Fruit fly (Drosophila melanogaster) whole organism, prepupa: ENCODE results near the gene CG11454.
A peak's percentile ranks its signal among the peaks of the same experiment; 100 is the strongest.

Experiments used
- Blimp-1 ChIP-seq: fragments of 200-800 bp; sonication (Bioruptor generic); optimal IDR thresholded peaks from 3 replicates; lab custom pipeline; 2017; ENCODE audit warnings: missing biosample characterization, missing genetic modification characterization, mild to moderate bottlenecking, moderate library complexity, missing genetic modification reagents
- CG11294 ChIP-seq: fragments of 200-800 bp; sonication (Bioruptor generic); IDR thresholded peaks from 2 replicates; pipeline ENCODE4 v1.3.6; 2022; ENCODE audit warnings: missing biosample characterization, missing genetic modification characterization
- CG1621 ChIP-seq: fragments of 200-800 bp; sonication (Bioruptor generic); optimal IDR thresholded peaks from 3 replicates; lab custom pipeline; 2018; ENCODE audit warnings: missing biosample characterization, mild to moderate bottlenecking, missing genetic modification characterization
- CG16779 ChIP-seq: fragments of 200-800 bp; sonication (Bioruptor generic); optimal IDR thresholded peaks from 3 replicates; lab custom pipeline; 2017; ENCODE audit warnings: missing biosample characterization, mild to moderate bottlenecking, missing genetic modification characterization
- CG32006 ChIP-seq: fragments of 200-800 bp; sonication (Bioruptor generic); optimal IDR thresholded peaks from 3 replicates; lab custom pipeline; 2017; ENCODE audit warnings: missing biosample characterization, mild to moderate bottlenecking, missing genetic modification characterization
- CG3919 ChIP-seq: fragments of 200-800 bp; sonication (Bioruptor generic); optimal IDR thresholded peaks from 3 replicates; lab custom pipeline; 2016; ENCODE audit warnings: missing biosample characterization, missing genetic modification characterization
- CG6163 ChIP-seq: fragments of 200-800 bp; sonication (Bioruptor generic); IDR thresholded peaks from 3 replicates; pipeline ENCODE4 v1.3.6; 2022; ENCODE audit warnings: missing biosample characterization, missing genetic modification characterization
- CG6276 ChIP-seq: fragments of 200-800 bp; sonication (Bioruptor generic); optimal IDR thresholded peaks from 2 replicates; lab custom pipeline; 2017; ENCODE audit warnings: missing biosample characterization, mild to moderate bottlenecking, missing genetic modification characterization
- CG6792 ChIP-seq: fragments of 200-800 bp; sonication (Bioruptor generic); optimal IDR thresholded peaks from 3 replicates; lab custom pipeline; 2016; ENCODE audit warnings: missing biosample characterization, missing genetic modification characterization
- CG6808 ChIP-seq: fragments of 200-800 bp; sonication (Bioruptor generic); optimal IDR thresholded peaks from 3 replicates; lab custom pipeline; 2017; ENCODE audit warnings: missing biosample characterization, missing genetic modification characterization, mild to moderate bottlenecking, moderate library complexity, missing genetic modification reagents
- CG6854 ChIP-seq: fragments of 200-800 bp; sonication (Bioruptor generic); optimal IDR thresholded peaks from 2 replicates; lab custom pipeline; 2017; ENCODE audit warnings: missing biosample characterization, mild to moderate bottlenecking, missing genetic modification characterization
- CG7368 ChIP-seq: fragments of 200-800 bp; sonication (Bioruptor generic); optimal IDR thresholded peaks from 3 replicates; lab custom pipeline; 2016; ENCODE audit warnings: missing biosample characterization, missing genetic modification characterization
- CG8119 ChIP-seq: fragments of 200-800 bp; sonication (Bioruptor generic); IDR thresholded peaks from 3 replicates; pipeline ENCODE4 v1.3.6; 2022; ENCODE audit warnings: missing biosample characterization, missing genetic modification characterization
- CG8319 ChIP-seq: fragments of 200-800 bp; sonication (Bioruptor generic); optimal IDR thresholded peaks from 3 replicates; lab custom pipeline; 2016; ENCODE audit warnings: missing biosample characterization, missing genetic modification characterization
- CG8632 ChIP-seq: fragments of 200-800 bp; sonication (Bioruptor generic); optimal IDR thresholded peaks from 3 replicates; lab custom pipeline; 2016; ENCODE audit warnings: missing biosample characterization, missing genetic modification characterization
- CG9139 ChIP-seq: fragments of 200-800 bp; sonication (Bioruptor generic); optimal IDR thresholded peaks from 3 replicates; lab custom pipeline; 2017; ENCODE audit warnings: missing biosample characterization, mild to moderate bottlenecking, missing genetic modification characterization
- Eip75B ChIP-seq: fragments of 200-800 bp; sonication (Bioruptor generic); optimal IDR thresholded peaks from 3 replicates; lab custom pipeline; 2016; ENCODE audit warnings: missing biosample characterization, missing genetic modification characterization
- Eip78C ChIP-seq: fragments of 200-800 bp; sonication (Bioruptor generic); peaks from one replicate; lab custom pipeline; 2016; ENCODE audit warnings: missing biosample characterization, missing genetic modification characterization
- Gug ChIP-seq: fragments of 200-800 bp; sonication (Bioruptor generic); IDR thresholded peaks from 2 replicates; pipeline ENCODE4 v1.3.6; 2022; ENCODE audit warnings: missing biosample characterization, missing genetic modification characterization
- Hr38 ChIP-seq: sonication (Bioruptor generic); optimal IDR thresholded peaks from 2 replicates; lab custom pipeline; 2016; ENCODE audit warnings: missing biosample characterization, missing genetic modification characterization
- Lpt ChIP-seq: fragments of 200-800 bp; sonication (Bioruptor generic); optimal IDR thresholded peaks from 3 replicates; lab custom pipeline; 2016; ENCODE audit warnings: missing biosample characterization, missing genetic modification characterization
- Met ChIP-seq: fragments of 200-800 bp; sonication (Bioruptor generic); optimal IDR thresholded peaks from 3 replicates; lab custom pipeline; 2016; ENCODE audit warnings: missing biosample characterization, missing genetic modification characterization
- OdsH ChIP-seq: fragments of 200-800 bp; sonication (Bioruptor generic); optimal IDR thresholded peaks from 3 replicates; lab custom pipeline; 2016; ENCODE audit warnings: missing biosample characterization, missing genetic modification characterization
- Sox102F ChIP-seq: fragments of 200-800 bp; sonication (Bioruptor generic); optimal IDR thresholded peaks from 2 replicates; lab custom pipeline; 2016; ENCODE audit warnings: missing biosample characterization, mild to moderate bottlenecking, missing genetic modification characterization
- Sox14 ChIP-seq: fragments of 200-800 bp; sonication (Bioruptor generic); optimal IDR thresholded peaks from 3 replicates; lab custom pipeline; 2016; ENCODE audit warnings: missing biosample characterization, missing genetic modification characterization
- Sox15 ChIP-seq: fragments of 200-800 bp; sonication (Bioruptor generic); optimal IDR thresholded peaks from 3 replicates; lab custom pipeline; 2016; ENCODE audit warnings: missing biosample characterization, missing genetic modification characterization
- achi ChIP-seq: fragments of 200-800 bp; sonication (Bioruptor generic); optimal IDR thresholded peaks from 3 replicates; lab custom pipeline; 2016; ENCODE audit warnings: missing biosample characterization, missing genetic modification characterization
- cyc ChIP-seq: fragments of 200-800 bp; sonication (Bioruptor generic); optimal IDR thresholded peaks from 3 replicates; lab custom pipeline; 2016; ENCODE audit warnings: missing biosample characterization, missing genetic modification characterization
- dac ChIP-seq: fragments of 200-800 bp; sonication (Bioruptor generic); optimal IDR thresholded peaks from 2 replicates; lab custom pipeline; 2017; ENCODE audit warnings: missing biosample characterization, mild to moderate bottlenecking, missing genetic modification characterization
- dsx ChIP-seq: fragments of 200-800 bp; optimal IDR thresholded peaks from 3 replicates; lab custom pipeline; 2019; ENCODE audit warnings: missing biosample characterization, mild to moderate bottlenecking, missing genetic modification characterization, moderate library complexity; ENCODE audit not compliant: poor library complexity, severe bottlenecking
- eg ChIP-seq: fragments of 200-800 bp; sonication (Bioruptor generic); IDR thresholded peaks from 3 replicates; pipeline ENCODE4 v1.3.6; 2022; ENCODE audit warnings: missing biosample characterization, missing genetic modification characterization
- fd59A ChIP-seq: fragments of 200-800 bp; sonication (Bioruptor generic); optimal IDR thresholded peaks from 2 replicates; lab custom pipeline; 2017; ENCODE audit warnings: missing biosample characterization, mild to moderate bottlenecking, missing genetic modification characterization, missing genetic modification reagents
- fd85E ChIP-seq: fragments of 200-800 bp; sonication (Bioruptor generic); optimal IDR thresholded peaks from 3 replicates; lab custom pipeline; 2016; ENCODE audit warnings: missing biosample characterization, missing genetic modification characterization
- fkh ChIP-seq: fragments of 200-800 bp; sonication (Bioruptor generic); optimal IDR thresholded peaks from 3 replicates; lab custom pipeline; 2017; ENCODE audit warnings: missing biosample characterization, mild to moderate bottlenecking, missing genetic modification characterization, moderate library complexity
- lz ChIP-seq: fragments of 200-800 bp; sonication (Bioruptor generic); optimal IDR thresholded peaks from 3 replicates; lab custom pipeline; 2016; ENCODE audit warnings: missing biosample characterization, missing genetic modification characterization
- pdm3 ChIP-seq: fragments of 200-800 bp; sonication (Bioruptor generic); optimal IDR thresholded peaks from 3 replicates; lab custom pipeline; 2016; ENCODE audit warnings: missing biosample characterization, missing genetic modification characterization
- spab ChIP-seq: fragments of 200-800 bp; sonication (Bioruptor generic); optimal IDR thresholded peaks from 2 replicates; lab custom pipeline; 2017; ENCODE audit warnings: missing biosample characterization, mild to moderate bottlenecking, missing genetic modification characterization, missing genetic modification reagents
- ss ChIP-seq, 2 experiments: fragments of 200-800 bp; sonication (Bioruptor generic); optimal IDR thresholded peaks; 2 replicates in 1 of 2; 3 replicates in 1 of 2; lab custom pipeline; 2017 to 2018; ENCODE audit warnings: mild to moderate bottlenecking in 2 of 2, missing biosample characterization in 2 of 2, missing genetic modification characterization in 2 of 2, moderate library complexity in 1 of 2
- svp ChIP-seq: fragments of 200-800 bp; sonication (Bioruptor generic); peaks from one replicate; lab custom pipeline; 2016; ENCODE audit warnings: missing biosample characterization, missing genetic modification characterization
- topi ChIP-seq: fragments of 200-800 bp; sonication (Bioruptor generic); optimal IDR thresholded peaks from 3 replicates; lab custom pipeline; 2016; ENCODE audit warnings: missing biosample characterization, missing genetic modification characterization
- vri ChIP-seq: fragments of 200-800 bp; sonication (Bioruptor generic); optimal IDR thresholded peaks from 3 replicates; lab custom pipeline; 2016; ENCODE audit warnings: missing biosample characterization, mild to moderate bottlenecking, missing genetic modification characterization

Gene CG11454

DNA sequence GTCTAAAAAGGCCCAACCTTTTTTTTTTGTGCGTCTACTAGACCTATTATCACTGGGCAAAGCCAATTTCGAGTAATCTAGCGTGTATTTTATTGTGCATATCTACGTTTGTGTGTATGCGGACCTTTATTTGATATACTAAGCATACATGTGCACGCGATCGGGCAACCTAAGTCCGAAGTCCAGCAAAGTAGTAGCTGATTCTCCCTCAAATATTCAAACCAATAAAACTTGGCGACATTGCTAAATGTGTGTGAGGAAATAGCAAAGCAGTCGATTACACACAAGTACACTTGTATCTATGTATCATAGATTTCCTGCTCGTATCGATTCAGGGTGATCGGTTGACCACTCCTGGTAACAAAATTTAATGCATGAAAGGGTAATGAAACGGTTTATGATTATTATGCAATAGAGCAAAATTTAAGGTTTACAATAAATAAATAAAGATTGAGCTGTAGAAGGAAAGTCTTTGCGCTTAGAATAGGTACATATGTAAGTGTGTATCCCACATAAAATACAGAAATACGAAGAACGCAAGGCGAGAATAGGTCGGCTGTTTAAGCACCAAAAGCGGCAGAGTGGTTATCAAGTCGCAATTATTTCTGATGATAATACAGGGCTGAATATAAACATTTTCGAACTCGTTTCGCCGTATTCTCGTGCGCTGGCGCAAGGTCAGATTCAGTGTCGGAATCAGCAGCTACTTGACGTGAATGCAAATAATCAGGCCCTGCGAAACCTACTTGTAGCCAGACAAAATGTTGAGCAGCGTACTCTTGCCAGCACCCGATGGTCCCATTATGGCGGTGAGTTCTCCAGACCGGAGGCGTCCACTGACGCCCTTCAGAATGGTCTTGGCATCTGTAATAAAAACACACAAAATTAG, 17.5 kb upstream of the CG11454 start:
- TF ChIP-seq Sox14, result no peak
- TF ChIP-seq Eip78C, result peak; percentile 60
- no peak for TF ChIP-seq dac (GFP tag; lab: Kevin White, UChicago)
- TF ChIP-seq fkh (GFP tag; lab: Kevin White, UChicago), result peak; percentile 7
- TF ChIP-seq OdsH, result no peak
- TF ChIP-seq vri, result peak; percentile 20
- peak; percentile 91 for TF ChIP-seq svp (GFP tag; lab: Kevin White, UChicago)
- no peak for TF ChIP-seq CG7368 (GFP tag; lab: Kevin White, UChicago)
- peak; percentile 41 for TF ChIP-seq CG6276 (GFP tag; lab: Kevin White, UChicago)
- TF ChIP-seq topi (GFP tag; lab: Kevin White, UChicago), result no peak
- no peak for TF ChIP-seq CG6854 (GFP tag; lab: Kevin White, UChicago)
- no peak for TF ChIP-seq CG9139
- TF ChIP-seq CG8319 (GFP tag; lab: Kevin White, UChicago), result no peak
- no peak for TF ChIP-seq CG16779 (tag; lab: Kevin White, UChicago)
- TF ChIP-seq CG6163 (GFP tag; lab: Robert Waterston, UW), result no peak
- no peak for TF ChIP-seq achi (GFP tag; lab: Kevin White, UChicago)
- TF ChIP-seq, all 60 proteins: peak for 5

DNA sequence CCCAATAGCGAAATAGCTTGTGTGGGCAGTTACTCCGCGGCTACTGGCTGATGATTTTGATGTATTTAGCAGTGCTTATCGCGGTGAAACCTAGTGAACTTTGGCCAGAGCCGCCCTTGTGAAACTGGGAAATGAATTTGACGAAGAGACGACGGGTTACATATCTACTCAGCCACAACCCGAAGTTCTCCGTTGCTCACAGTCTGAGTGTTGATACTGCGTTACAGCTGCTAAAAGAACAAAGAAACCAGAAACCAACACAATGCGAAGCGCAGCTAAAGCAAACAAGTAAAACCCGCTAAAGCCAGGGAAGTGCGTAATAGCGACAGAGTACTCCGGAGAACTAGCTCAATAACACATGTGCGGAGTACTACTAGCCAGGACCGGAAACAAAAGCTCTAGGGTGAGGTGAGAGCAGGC, 14.8 kb upstream of the CG11454 start:
- TF ChIP-seq CG1621 (tag; lab: Kevin White, UChicago), result peak; percentile 89
- no peak for TF ChIP-seq CG3919 (GFP tag; lab: Kevin White, UChicago)
- peak; percentile 5 for TF ChIP-seq spab (GFP tag; lab: Kevin White, UChicago)
- TF ChIP-seq CG6808, result peak; percentile 35
- TF ChIP-seq svp (GFP tag; lab: Kevin White, UChicago), result peak; percentile 16
- 0 out of 3 replicates have a peak, but pooled peaks have one; percentile 14 for TF ChIP-seq CG8119 (GFP tag; lab: Robert Waterston, UW)
- TF ChIP-seq CG9139, result peak; percentile 37
- TF ChIP-seq eg (GFP tag; lab: Robert Waterston, UW), result peak; percentile 18; the same call in 1 of the 3 replicates
- peak; percentile 85 for TF ChIP-seq Sox14
- TF ChIP-seq Eip78C, result peak; percentile 76
- no peak for TF ChIP-seq CG8319 (GFP tag; lab: Kevin White, UChicago)
- TF ChIP-seq fkh (GFP tag; lab: Kevin White, UChicago), result peak; percentile 72
- no peak for TF ChIP-seq CG8632
- TF ChIP-seq pdm3 (GFP tag; lab: Kevin White, UChicago), result no peak
- TF ChIP-seq ss (GFP tag; optimal IDR thresholded peaks at IDR 0.05; lab: Kevin White, UChicago), result peak in 1 of 2 experiments; percentile 62

DNA sequence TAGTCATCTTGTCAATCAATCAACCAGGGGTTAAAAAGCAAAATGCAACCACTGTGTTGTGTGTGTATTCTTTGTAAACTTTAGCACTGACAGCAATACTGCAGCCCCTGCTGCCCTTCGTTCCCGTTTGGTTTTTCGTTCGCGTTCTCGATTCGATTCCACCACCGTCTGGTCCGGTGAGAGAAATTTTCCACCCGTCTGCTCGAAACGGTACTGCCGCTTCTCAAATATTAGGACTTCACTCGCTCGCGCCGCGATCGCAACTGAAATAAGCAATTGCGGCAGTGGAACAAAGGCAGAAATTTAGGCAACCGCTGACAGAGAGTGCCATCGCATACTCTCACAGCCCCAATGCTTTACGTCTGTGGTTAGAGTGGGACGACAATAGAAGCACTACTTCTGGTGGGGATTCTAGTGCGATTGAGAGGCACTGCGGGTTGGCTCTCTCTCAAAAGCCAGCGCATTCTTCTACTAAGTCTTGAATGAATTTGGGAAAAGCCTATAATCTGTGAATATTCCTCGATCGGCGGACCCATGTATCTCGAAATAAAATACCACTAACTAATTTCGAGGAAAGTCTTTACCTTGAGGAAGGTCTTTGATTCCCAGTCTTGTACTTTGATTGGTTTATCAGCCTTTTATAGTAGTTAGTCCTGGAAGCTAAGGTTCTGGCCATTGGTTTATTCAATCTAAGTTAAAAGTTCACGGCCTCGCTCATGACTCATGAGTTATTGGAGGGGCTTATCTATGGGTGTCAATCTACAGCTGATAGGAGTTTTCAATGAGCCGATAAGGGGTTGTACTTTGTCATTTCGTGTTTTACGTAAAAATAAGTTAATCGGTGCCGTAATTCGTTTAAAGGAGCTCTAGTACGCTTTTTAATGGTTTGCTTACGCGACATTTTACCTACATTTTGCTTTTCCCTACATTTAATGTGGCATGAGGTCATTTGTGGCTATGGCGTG, 13.9 kb upstream of the CG11454 start:
- TF ChIP-seq CG7368 (GFP tag; lab: Kevin White, UChicago) (no peak), CG1621 (tag; lab: Kevin White, UChicago) (peak; percentile 40), CG6276 (GFP tag; lab: Kevin White, UChicago) (peak; percentile 65), Eip75B (peak; percentile 37), Gug (GFP tag; lab: Robert Waterston, UW) (peak; percentile 36; the same call in 1 of the 2 replicates), Lpt (GFP tag; lab: Kevin White, UChicago) (peak; percentile 21), CG32006 (no peak), lz (GFP tag; lab: Kevin White, UChicago) (peak; percentile 25), CG8119 (GFP tag; lab: Robert Waterston, UW) (peak; percentile 66), Sox102F (peak; percentile 87), CG11294 (no peak), pdm3 (GFP tag; lab: Kevin White, UChicago) (no peak), fd59A (GFP tag; lab: Kevin White, UChicago) (no peak), fd85E (GFP tag; lab: Kevin White, UChicago) (no peak), vri (peak; percentile 75), Blimp-1 (peak; percentile 8), CG6854 (GFP tag; lab: Kevin White, UChicago) (peak; percentile 91), Sox15 (GFP tag; lab: Kevin White, UChicago) (no peak), spab (GFP tag; lab: Kevin White, UChicago) (peak; percentile 12), achi (GFP tag; lab: Kevin White, UChicago) (peak; percentile 14), CG6792 (GFP tag; lab: Kevin White, UChicago) (peak; percentile 6), CG16779 (tag; lab: Kevin White, UChicago) (peak; percentile 80), Hr38 (no peak), dsx (GFP tag; lab: Kevin White, UChicago) (peak; percentile 74), CG9139 (peak; percentile 63), CG6163 (GFP tag; lab: Robert Waterston, UW) (peak; percentile 69), cyc (GFP tag; lab: Kevin White, UChicago) (peak; percentile 11), Met (peak; percentile 47)
